Fruit fly (Drosophila melanogaster) whole organism, embryonic: Measurements from ENCODE around the gene AP-2alpha.

ENCODE experiments used
- C15 ChIP-seq: fragments of 200-800 bp; sonication (Bioruptor generic); IDR thresholded peaks from 3 replicates; pipeline ENCODE4 v1.3.6; 2022; ENCODE audit warnings: missing biosample characterization, missing genetic modification characterization
- CG10274 ChIP-seq: fragments of 200-800 bp; sonication (Bioruptor generic); optimal IDR thresholded peaks from 3 replicates; lab custom pipeline; 2017; ENCODE audit warnings: missing biosample characterization, mild to moderate bottlenecking, missing genetic modification characterization
- CG10543 ChIP-seq: fragments of 200-800 bp; sonication (Bioruptor generic); optimal IDR thresholded peaks from 3 replicates; lab custom pipeline; 2017; ENCODE audit warnings: missing biosample characterization, mild to moderate bottlenecking, missing genetic modification characterization, moderate library complexity
- CG11560 ChIP-seq: fragments of 200-800 bp; sonication (Bioruptor generic); IDR thresholded peaks from 3 replicates; pipeline ENCODE4 v1.3.6; 2022; ENCODE audit warnings: missing biosample characterization, missing genetic modification characterization
- CG12219 ChIP-seq: fragments of 200-800 bp; sonication (Bioruptor generic); optimal IDR thresholded peaks from 3 replicates; lab custom pipeline; 2018; ENCODE audit warnings: missing biosample characterization, mild to moderate bottlenecking, missing genetic modification characterization
- CG12391 ChIP-seq: fragments of 200-800 bp; sonication (Bioruptor generic); optimal IDR thresholded peaks from 3 replicates; lab custom pipeline; 2018; ENCODE audit warnings: missing biosample characterization, mild to moderate bottlenecking, missing genetic modification characterization, moderate library complexity
- CG14014 ChIP-seq: fragments of 200-800 bp; sonication (Bioruptor generic); IDR thresholded peaks from 2 replicates; pipeline ENCODE4 v1.3.6; 2022; ENCODE audit warnings: missing biosample characterization, missing genetic modification characterization
- CG14050 ChIP-seq: fragments of 200-800 bp; sonication (Bioruptor generic); IDR thresholded peaks from 3 replicates; pipeline ENCODE4 v1.3.6; 2022; ENCODE audit warnings: missing biosample characterization, missing genetic modification characterization
- CG15269 ChIP-seq: fragments of 200-800 bp; sonication (Bioruptor generic); optimal IDR thresholded peaks from 2 replicates; lab custom pipeline; 2018; ENCODE audit warnings: missing biosample characterization, mild to moderate bottlenecking, missing genetic modification characterization, moderate library complexity
- CG1647 ChIP-seq: fragments of 200-800 bp; sonication (Bioruptor generic); optimal IDR thresholded peaks from 3 replicates; lab custom pipeline; 2016; ENCODE audit warnings: missing biosample characterization, missing genetic modification characterization
- CG17186 ChIP-seq: fragments of 200-800 bp; sonication (Bioruptor generic); optimal IDR thresholded peaks from 3 replicates; lab custom pipeline; 2017; ENCODE audit warnings: missing biosample characterization, missing genetic modification reagents, missing genetic modification characterization
- CG17829 ChIP-seq: fragments of 200-800 bp; optimal IDR thresholded peaks from 2 replicates; lab custom pipeline; 2019; ENCODE audit warnings: missing biosample characterization, mild to moderate bottlenecking, missing genetic modification characterization, moderate library complexity
- CG18476 ChIP-seq: fragments of 200-800 bp; sonication (Bioruptor generic); optimal IDR thresholded peaks from 2 replicates; lab custom pipeline; 2016; ENCODE audit warnings: missing biosample characterization, mild to moderate bottlenecking, missing genetic modification characterization
- CG2202 ChIP-seq: fragments of 200-800 bp; sonication (Bioruptor generic); optimal IDR thresholded peaks from 2 replicates; lab custom pipeline; 2018; ENCODE audit warnings: missing biosample characterization, mild to moderate bottlenecking, missing genetic modification characterization
- CG30431 ChIP-seq: fragments of 200-800 bp; sonication (Bioruptor generic); optimal IDR thresholded peaks from 2 replicates; lab custom pipeline; 2017; ENCODE audit warnings: missing biosample characterization, missing genetic modification characterization
- CG3847 ChIP-seq: fragments of 200-800 bp; sonication (Bioruptor generic); IDR thresholded peaks from 2 replicates; pipeline ENCODE4 v1.3.6; 2022; ENCODE audit warnings: missing biosample characterization, missing genetic modification characterization
- CG4707 ChIP-seq: fragments of 200-800 bp; sonication (Bioruptor generic); optimal IDR thresholded peaks from 2 replicates; lab custom pipeline; 2018; ENCODE audit warnings: missing biosample characterization, mild to moderate bottlenecking, missing genetic modification characterization, moderate library complexity
- CG4820 ChIP-seq: fragments of 200-800 bp; sonication (Bioruptor generic); optimal IDR thresholded peaks from 3 replicates; lab custom pipeline; 2016; ENCODE audit warnings: missing biosample characterization, missing genetic modification characterization
- CG5953 ChIP-seq: fragments of 200-800 bp; sonication (Bioruptor generic); IDR thresholded peaks from 2 replicates; pipeline ENCODE4 v1.3.6; 2022; ENCODE audit warnings: missing biosample characterization, missing genetic modification characterization
- CG7839 ChIP-seq: fragments of 200-800 bp; sonication (Bioruptor generic); optimal IDR thresholded peaks from 3 replicates; lab custom pipeline; 2018; ENCODE audit warnings: missing biosample characterization, mild to moderate bottlenecking, missing genetic modification characterization, moderate library complexity
- CG7987 ChIP-seq: fragments of 200-800 bp; sonication (Bioruptor generic); optimal IDR thresholded peaks from 2 replicates; lab custom pipeline; 2018; ENCODE audit warnings: missing biosample characterization, mild to moderate bottlenecking, missing genetic modification characterization, moderate library complexity
- CG8089 ChIP-seq: fragments of 200-800 bp; sonication (Bioruptor generic); optimal IDR thresholded peaks from 3 replicates; lab custom pipeline; 2016; ENCODE audit warnings: missing biosample characterization, missing genetic modification characterization
- CG8290 ChIP-seq, 3 experiments: fragments of 200-800 bp; sonication (Bioruptor generic); optimal IDR thresholded peaks; 2 replicates each; lab custom pipeline; 2016 to 2019; ENCODE audit warnings: missing biosample characterization in 3 of 3, missing genetic modification characterization in 3 of 3, mild to moderate bottlenecking in 2 of 3, moderate library complexity in 1 of 3
- CG9797 ChIP-seq: fragments of 200-800 bp; sonication (Bioruptor generic); optimal IDR thresholded peaks from 3 replicates; lab custom pipeline; 2018; ENCODE audit warnings: missing biosample characterization, mild to moderate bottlenecking, missing genetic modification characterization
- Doc3 ChIP-seq: fragments of 200-800 bp; sonication (Bioruptor generic); IDR thresholded peaks from 3 replicates; pipeline ENCODE4 v1.3.6; 2022; ENCODE audit warnings: missing biosample characterization, missing genetic modification characterization; ENCODE audit not compliant: partially characterized antibody
- E2f2 ChIP-seq: fragments of 200-800 bp; sonication (Bioruptor generic); IDR thresholded peaks from 2 replicates; pipeline ENCODE4 v1.3.6; 2022; ENCODE audit warnings: missing biosample characterization, missing genetic modification characterization
- ERR ChIP-seq: fragments of 200-800 bp; sonication (Bioruptor generic); optimal IDR thresholded peaks from 2 replicates; lab custom pipeline; 2016; ENCODE audit warnings: missing biosample characterization, missing genetic modification characterization
- Ets65A ChIP-seq: fragments of 200-800 bp; sonication (Bioruptor generic); peaks from one replicate; lab custom pipeline; 2016; ENCODE audit warnings: missing biosample characterization, missing genetic modification characterization
- Hmr ChIP-seq: fragments of 200-800 bp; sonication (Bioruptor generic); optimal IDR thresholded peaks from 3 replicates; lab custom pipeline; 2017; ENCODE audit warnings: mild to moderate bottlenecking, missing biosample characterization, missing genetic modification reagents, missing genetic modification characterization
- Hsf ChIP-seq: fragments of 200-800 bp; sonication (Bioruptor generic); optimal IDR thresholded peaks from 3 replicates; lab custom pipeline; 2016; ENCODE audit warnings: missing biosample characterization, missing genetic modification characterization
- Kr ChIP-seq: fragments of 200-800 bp; sonication (Bioruptor generic); optimal IDR thresholded peaks from 2 replicates; lab custom pipeline; 2017; ENCODE audit warnings: missing biosample characterization, mild to moderate bottlenecking, missing genetic modification characterization
- Med ChIP-seq: fragments of 200-800 bp; sonication (Bioruptor generic); peaks from one replicate; lab custom pipeline; 2016; ENCODE audit warnings: missing biosample characterization, missing genetic modification characterization, mild to moderate bottlenecking, inconsistent platforms, moderate library complexity
- Mrtf ChIP-seq: fragments of 200-800 bp; sonication (Bioruptor generic); IDR thresholded peaks from 3 replicates; pipeline ENCODE4 v1.3.6; 2022; ENCODE audit warnings: missing biosample characterization, missing genetic modification characterization
- Nf-YB ChIP-seq: fragments of 200-800 bp; sonication (Bioruptor generic); optimal IDR thresholded peaks from 3 replicates; lab custom pipeline; 2019; ENCODE audit warnings: missing biosample characterization, mild to moderate bottlenecking, missing genetic modification characterization, moderate library complexity
- Pdp1 ChIP-seq, 2 experiments: fragments of 200-800 bp; sonication (Bioruptor generic); optimal IDR thresholded peaks; 3 replicates each; lab custom pipeline; 2016; ENCODE audit warnings: missing biosample characterization in 2 of 2, missing genetic modification characterization in 2 of 2, mild to moderate bottlenecking in 1 of 2, moderate library complexity in 1 of 2
- Spps ChIP-seq: fragments of 200-800 bp; sonication (Bioruptor generic); optimal IDR thresholded peaks from 2 replicates; lab custom pipeline; 2018; ENCODE audit warnings: missing biosample characterization, mild to moderate bottlenecking, missing genetic modification characterization
- bbx ChIP-seq: fragments of 200-800 bp; sonication (Bioruptor generic); IDR thresholded peaks from 2 replicates; pipeline ENCODE4 v1.3.6; 2022; ENCODE audit warnings: missing biosample characterization, missing genetic modification characterization; ENCODE audit not compliant: partially characterized antibody
- crol ChIP-seq: fragments of 200-800 bp; sonication (Bioruptor generic); IDR thresholded peaks from 2 replicates; pipeline ENCODE4 v1.3.6; 2022; ENCODE audit warnings: missing biosample characterization, missing genetic modification characterization
- gce ChIP-seq: fragments of 200-800 bp; sonication (Bioruptor generic); IDR thresholded peaks from 3 replicates; pipeline ENCODE4 v1.3.6; 2022; ENCODE audit warnings: missing biosample characterization, missing genetic modification characterization
- nom ChIP-seq: fragments of 200-800 bp; sonication (Bioruptor generic); optimal IDR thresholded peaks from 2 replicates; lab custom pipeline; 2017; ENCODE audit warnings: missing biosample characterization, missing genetic modification characterization, mild to moderate bottlenecking, moderate library complexity, missing genetic modification reagents
- oc ChIP-seq: fragments of 200-800 bp; sonication (Bioruptor generic); optimal IDR thresholded peaks from 2 replicates; lab custom pipeline; 2018; ENCODE audit warnings: missing biosample characterization, mild to moderate bottlenecking, missing genetic modification characterization, moderate library complexity
- run ChIP-seq: fragments of 200-800 bp; sonication (Bioruptor generic); optimal IDR thresholded peaks from 3 replicates; lab custom pipeline; 2018; ENCODE audit warnings: missing biosample characterization, mild to moderate bottlenecking, missing genetic modification characterization
- sc ChIP-seq, 3 experiments: fragments of >200 bp in 2 of 3; fragments of 200-800 bp in 1 of 3; sonication (Bioruptor generic) in 1 of 3; optimal IDR thresholded peaks; 2 replicates in 2 of 3; 3 replicates in 1 of 3; lab custom pipeline; 2017; ENCODE audit warnings: mild to moderate bottlenecking in 1 of 3, missing biosample characterization in 1 of 3, missing genetic modification characterization in 1 of 3, missing genetic modification reagents in 1 of 3
- sna ChIP-seq: fragments of 200-800 bp; sonication (Bioruptor generic); IDR thresholded peaks from 2 replicates; pipeline ENCODE4 v1.3.6; 2022; ENCODE audit warnings: missing biosample characterization, missing genetic modification characterization; ENCODE audit not compliant: partially characterized antibody
- wek ChIP-seq: fragments of 200-800 bp; sonication (Bioruptor generic); optimal IDR thresholded peaks from 3 replicates; lab custom pipeline; 2018; ENCODE audit warnings: missing biosample characterization, mild to moderate bottlenecking, missing genetic modification characterization, moderate library complexity
- z ChIP-seq: fragments of 200-800 bp; sonication (Bioruptor generic); IDR thresholded peaks from 3 replicates; pipeline ENCODE4 v1.3.6; 2022; ENCODE audit warnings: missing biosample characterization, missing genetic modification characterization
- zen2 ChIP-seq: fragments of 200-800 bp; sonication (Bioruptor generic); IDR thresholded peaks from 3 replicates; pipeline ENCODE4 v1.3.6; 2022; ENCODE audit warnings: missing biosample characterization, missing genetic modification characterization; ENCODE audit not compliant: partially characterized antibody

AP-2alpha gene

DNA sequence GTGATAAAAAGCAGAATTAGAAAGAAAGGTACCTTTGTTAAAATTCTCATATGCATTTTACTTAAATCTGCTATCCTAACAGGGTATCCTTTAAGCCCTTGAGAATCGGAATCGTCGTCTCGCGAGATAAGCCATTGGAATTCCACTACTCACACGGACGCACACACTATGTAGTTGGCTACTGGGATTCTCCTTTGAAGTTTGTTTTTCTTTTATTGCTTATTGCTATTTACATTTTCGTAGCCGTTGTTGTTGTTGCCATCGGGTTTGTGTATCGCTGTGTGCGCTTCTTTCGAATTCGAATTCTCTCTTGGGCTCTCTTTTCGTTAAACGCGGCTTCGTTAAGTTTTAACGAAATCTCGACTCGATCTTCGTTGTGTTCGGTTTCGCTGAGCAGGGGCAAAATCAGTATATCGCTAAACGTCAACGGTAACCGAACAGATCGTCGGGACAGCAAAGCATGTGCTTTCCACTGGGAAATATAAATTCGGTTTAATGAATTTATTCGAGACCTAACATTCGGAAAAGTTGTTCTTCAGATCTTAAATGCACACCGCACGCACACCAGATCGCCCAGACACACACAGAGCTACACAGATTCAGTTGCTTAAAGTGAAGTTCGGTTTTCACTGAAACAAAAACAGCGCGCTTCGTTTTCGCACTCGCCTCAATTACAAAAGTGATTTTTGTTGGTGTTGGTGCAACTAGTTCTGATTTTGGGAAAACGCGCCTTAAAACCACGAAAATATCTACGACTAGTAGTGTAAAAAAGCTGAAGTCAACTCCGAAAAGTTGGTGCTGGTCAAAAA lies 16.4 kb upstream of the AP-2alpha start, which contains the start of gene ex (continued):
- TF ChIP-seq CG7987 (GFP tag; lab: Kevin White, UChicago) (peak; percentile 92), CG14014 (peak; percentile 67; the same call in 1 of the 2 replicates), crol (GFP tag; lab: Robert Waterston, UW) (0 out of 2 replicates have a peak, but pooled peaks have one; percentile 21), CG8290 (GFP tag; optimal IDR thresholded peaks at IDR 0.05; lab: Kevin White, UChicago) (peak; percentile 17), CG8290 (tag; optimal IDR thresholded peaks at IDR 0.05; lab: Kevin White, UChicago) (peak in 1 of 2 experiments; percentile 57), CG7839 (peak; percentile 25), Doc3 (GFP tag; lab: Robert Waterston, UW) (no peak), CG9797 (GFP tag; lab: Kevin White, UChicago) (no peak), CG12219 (GFP tag; lab: Kevin White, UChicago) (peak; percentile 81), CG10543 (GFP tag; lab: Kevin White, UChicago) (peak; percentile 74), wek (peak; percentile 87), z (GFP tag; lab: Robert Waterston, UW) (0 out of 3 replicates have a peak, but pooled peaks have one; percentile 45), CG8089 (GFP tag; lab: Kevin White, UChicago) (peak; percentile 40), Med (GFP tag; lab: Kevin White, UChicago) (peak; percentile 91), Hmr (GFP tag; lab: Kevin White, UChicago) (peak; percentile 85), sc (optimal IDR thresholded peaks at IDR 0.05; lab: Kevin White, UChicago) (no peak), sc (GFP tag; optimal IDR thresholded peaks at IDR 0.05; lab: Kevin White, UChicago) (peak; percentile 52), CG10274 (GFP tag; lab: Kevin White, UChicago) (no peak), Nf-YB (GFP tag; lab: Kevin White, UChicago) (peak; percentile 43), sna (no peak), ERR (GFP tag; lab: Kevin White, UChicago) (peak; percentile 25), Spps (tag; lab: Kevin White, UChicago) (peak; percentile 9), Ets65A (GFP tag; lab: Kevin White, UChicago) (no peak), CG3847 (GFP tag; lab: Robert Waterston, UW) (no peak), run (tag; lab: Kevin White, UChicago) (peak; percentile 26), CG17186 (GFP tag; lab: Kevin White, UChicago) (peak; percentile 51), CG12391 (tag; lab: Kevin White, UChicago) (peak; percentile 11), Kr (GFP tag; lab: Kevin White, UChicago) (peak; percentile 60), Pdp1 (GFP tag; optimal IDR thresholded peaks at IDR 0.05; lab: Kevin White, UChicago) (peak in 1 of 2 experiments; percentile 23), E2f2 (GFP tag; lab: Robert Waterston, UW) (peak; percentile 27; the same call in 1 of the 2 replicates), CG17829 (tag; lab: Kevin White, UChicago) (peak; percentile 65), CG4820 (GFP tag; lab: Kevin White, UChicago) (no peak), CG5953 (GFP tag; lab: Robert Waterston, UW) (no peak), CG4707 (GFP tag; lab: Kevin White, UChicago) (peak; percentile 80), CG14050 (GFP tag; lab: Robert Waterston, UW) (peak; percentile 29; the same call in 1 of the 3 replicates), CG11560 (tag; lab: Robert Waterston, UW) (no peak), CG1647 (GFP tag; lab: Kevin White, UChicago) (no peak), Mrtf (GFP tag; lab: Robert Waterston, UW) (no peak), CG2202 (tag; lab: Kevin White, UChicago) (peak; percentile 70), zen2 (peak; percentile 52; the same call in 2 of the 3 replicates), bbx (GFP tag; lab: Robert Waterston, UW) (peak; percentile 44; the same call in 1 of the 2 replicates), C15 (GFP tag; lab: Robert Waterston, UW) (no peak), CG18476 (GFP tag; lab: Kevin White, UChicago) (no peak), nom (peak; percentile 84), oc (tag; lab: Kevin White, UChicago) (peak; percentile 35), Hsf (GFP tag; lab: Kevin White, UChicago) (peak; percentile 21), CG15269 (peak; percentile 67), gce (GFP tag; lab: Robert Waterston, UW) (peak; percentile 58; the same call in 1 of the 3 replicates), CG30431 (GFP tag; lab: Kevin White, UChicago) (no peak)
